Worm (Caenorhabditis elegans) whole organism, L3 larva: ENCODE data around the gene srsx-37.

Experiments
- ceh-82 ChIP-seq: fragments of 150-350 bp; optimal IDR thresholded peaks from 2 replicates; lab custom pipeline; 2014; ENCODE audit warnings: missing biosample characterization, missing genetic modification characterization
- egl-5 ChIP-seq: fragments of 150-350 bp; optimal IDR thresholded peaks from 2 replicates; lab custom pipeline; 2017; ENCODE audit warnings: missing biosample characterization, missing genetic modification reagents, missing genetic modification characterization, inconsistent platforms
- nhr-11 ChIP-seq: fragments of 150-350 bp; optimal IDR thresholded peaks from 2 replicates; lab custom pipeline; 2014; ENCODE audit warnings: missing biosample characterization, missing genetic modification characterization
- tbx-2 ChIP-seq: sonication (generic microtip); optimal IDR thresholded peaks from 2 replicates; lab custom pipeline; 2016; ENCODE audit warnings: mild to moderate bottlenecking, missing genetic modification characterization, missing compliant biosample characterization
- unc-39 ChIP-seq: sonication (generic microtip); optimal IDR thresholded peaks from 4 replicates; lab custom pipeline; 2017; ENCODE audit warnings: missing biosample characterization, missing genetic modification characterization

DNA sequence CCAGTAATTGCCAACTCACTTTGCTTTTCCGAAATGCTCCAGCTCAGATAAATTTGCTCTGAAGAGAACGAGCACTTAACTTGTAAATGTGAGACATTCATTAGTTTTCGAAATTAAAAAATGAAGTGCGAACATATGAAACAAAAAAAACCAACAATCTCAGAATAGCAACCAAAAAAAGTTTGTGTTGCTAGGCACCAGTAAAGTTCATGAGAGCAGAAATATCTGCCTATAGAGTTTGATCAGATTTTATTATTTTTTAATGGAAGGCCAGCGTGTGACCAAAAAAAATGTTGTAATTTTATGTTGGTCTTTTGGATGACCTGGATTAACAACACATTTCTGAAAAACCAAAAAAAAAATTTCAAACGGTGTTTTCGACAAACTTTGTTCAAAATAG is 5.2 kb upstream of the srsx-37 start, which contains the start of gene M01B2.12:
- TF ChIP-seq tbx-2 (no peak), unc-39 (no peak), ceh-82 (tag; lab: Kevin White, UChicago) (no peak), egl-5 (tag; lab: Kevin White, UChicago) (no peak), nhr-11 (tag; lab: Kevin White, UChicago) (no peak)
